Worm (Caenorhabditis elegans): ENCODE data around the gene crp-1.

DNA sequence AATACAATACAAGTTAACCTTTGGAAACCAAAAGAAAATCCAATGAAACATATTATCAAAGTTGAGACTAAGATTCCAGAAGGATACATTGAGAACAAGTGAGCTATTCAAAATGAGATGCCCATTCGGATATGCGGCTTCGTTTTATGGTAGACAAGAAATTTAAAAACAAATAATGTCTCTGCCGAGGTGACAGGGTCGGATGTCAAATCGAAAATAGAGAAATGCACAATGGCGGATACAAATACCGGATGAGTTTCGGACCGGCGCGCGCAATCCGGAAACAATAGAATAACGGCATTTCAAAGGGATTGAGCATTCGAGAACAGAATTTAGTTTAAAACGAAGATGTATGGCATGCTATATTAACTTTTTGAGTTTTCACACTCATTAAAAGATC, 15.1 kb upstream of the crp-1 start, which contains the start of gene F22E12.3:
- TF ChIP-seq dao-5 (tag; optimal IDR thresholded peaks at IDR 0.05): no peak
- no peak for TF ChIP-seq him-1 (tag; optimal IDR thresholded peaks at IDR 0.05)
